Fruit fly (Drosophila melanogaster): Measurements from ENCODE around the gene Acbp5.
A peak's percentile ranks its signal among the peaks of the same experiment; 100 is the strongest.

The Acbp5 gene

DNA sequence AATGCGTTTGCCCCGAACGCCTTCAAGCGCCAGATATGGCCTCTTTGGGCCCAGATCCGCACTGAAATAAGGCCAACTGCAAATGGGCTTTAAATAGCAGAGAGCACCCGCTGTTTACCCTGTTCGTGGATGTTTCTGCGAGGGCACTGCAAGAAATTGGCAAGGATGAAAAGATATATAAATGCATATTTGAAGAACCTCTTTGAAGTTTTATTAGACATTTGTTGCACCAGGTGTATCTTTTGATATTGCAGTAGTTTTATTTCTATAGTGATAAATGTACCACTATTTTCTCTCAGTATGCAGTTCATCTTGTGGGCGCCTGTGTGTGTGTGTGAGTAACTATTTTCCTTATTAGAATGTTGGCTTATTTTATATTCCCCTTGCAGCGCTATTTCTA is 25.1 kb upstream of the Acbp5 start (continued):
- TF ChIP-seq Atf6 (GFP tag; IDR thresholded peaks at IDR 0.05), result peak; percentile 31; the same call in 1 of the 2 replicates
- TF ChIP-seq zen (tag; optimal IDR thresholded peaks at IDR 0.05), result peak; percentile 20
- no peak for TF ChIP-seq Mad (GFP tag; optimal IDR thresholded peaks at IDR 0.05)
- peak in 1 of 2 experiments; percentile 8 for TF ChIP-seq dpn (GFP tag; optimal IDR thresholded peaks at IDR 0.05)
- no peak for TF ChIP-seq CG2129 (GFP tag; IDR thresholded peaks at IDR 0.05; ENCODE audit: partially characterized antibody)
- peak; percentile 24 for TF ChIP-seq CG18599 (GFP tag; optimal IDR thresholded peaks at IDR 0.05)
- TF ChIP-seq CG15269 (tag; optimal IDR thresholded peaks at IDR 0.05), result peak; percentile 19
- TF ChIP-seq CG2120 (GFP tag; optimal IDR thresholded peaks at IDR 0.05), result peak; percentile 4
- peak; percentile 76 for TF ChIP-seq Xrp1 (GFP tag; IDR thresholded peaks at IDR 0.05)
- TF ChIP-seq ttk (GFP tag; IDR thresholded peaks at IDR 0.05), result peak; percentile 67
- peak; percentile 54; the same call in 1 of the 3 replicates for TF ChIP-seq Mrtf (GFP tag; IDR thresholded peaks at IDR 0.05)
- no peak for TF ChIP-seq Dp (GFP tag; optimal IDR thresholded peaks at IDR 0.05)
- peak; percentile 1 for TF ChIP-seq az2 (GFP tag; optimal IDR thresholded peaks at IDR 0.05)
- TF ChIP-seq Rfx (GFP tag; IDR thresholded peaks at IDR 0.05), result peak; percentile 61
- TF ChIP-seq CG9727 (GFP tag; optimal IDR thresholded peaks at IDR 0.05), result peak; percentile 20
- 0 out of 2 replicates have a peak, but pooled peaks have one; percentile 24 for TF ChIP-seq CG14014 (GFP tag; IDR thresholded peaks at IDR 0.05)
- no peak for TF ChIP-seq lov (optimal IDR thresholded peaks at IDR 0.05)
- TF ChIP-seq lov (GFP tag; IDR thresholded peaks at IDR 0.05), result peak; percentile 63; the same call in 2 of the 3 replicates
- TF ChIP-seq CG14667 (GFP tag; IDR thresholded peaks at IDR 0.05), result peak; percentile 61
- TF ChIP-seq CG9215 (GFP tag; IDR thresholded peaks at IDR 0.05), result peak; percentile 39; the same call in 1 of the 2 replicates
- TF ChIP-seq Med (GFP tag), result peak; percentile 55
- TF ChIP-seq ara (GFP tag; IDR thresholded peaks at IDR 0.05), result peak; percentile 73
- TF ChIP-seq maf-S (GFP tag; optimal IDR thresholded peaks at IDR 0.05), result no peak
- peak; percentile 22 for TF ChIP-seq ind (GFP tag; optimal IDR thresholded peaks at IDR 0.05)
- peak; percentile 47; the same call in 1 of the 3 replicates for TF ChIP-seq Dbx (GFP tag; IDR thresholded peaks at IDR 0.05)
- 0 out of 2 replicates have a peak, but pooled peaks have one; percentile 16 for TF ChIP-seq Taf1 (GFP tag; IDR thresholded peaks at IDR 0.05)
- no peak for TF ChIP-seq HmgZ (tag; optimal IDR thresholded peaks at IDR 0.05)
- no peak for TF ChIP-seq Doc2 (GFP tag; IDR thresholded peaks at IDR 0.05)
- TF ChIP-seq CG14050 (GFP tag; IDR thresholded peaks at IDR 0.05), result peak; percentile 40; the same call in 1 of the 3 replicates
- TF ChIP-seq Bdp1 (GFP tag; optimal IDR thresholded peaks at IDR 0.05), result no peak
- no peak for TF ChIP-seq Lpt (GFP tag; optimal IDR thresholded peaks at IDR 0.05)
- peak; percentile 74 for TF ChIP-seq CG32532 (GFP tag; IDR thresholded peaks at IDR 0.05)
- peak; percentile 64 for TF ChIP-seq slbo (GFP tag; IDR thresholded peaks at IDR 0.05)
- no peak for TF ChIP-seq toy (GFP tag; IDR thresholded peaks at IDR 0.05)
- TF ChIP-seq Atf3 (GFP tag; optimal IDR thresholded peaks at IDR 0.05), result no peak
- no peak for TF ChIP-seq Eip74EF (GFP tag; optimal IDR thresholded peaks at IDR 0.05)
- peak; percentile 66 for TF ChIP-seq ranshi (GFP tag; IDR thresholded peaks at IDR 0.05)
- TF ChIP-seq CG32772 (GFP tag; IDR thresholded peaks at IDR 0.05), result peak; percentile 75
- TF ChIP-seq CG10979 (tag; optimal IDR thresholded peaks at IDR 0.05), result no peak
- peak; percentile 49; the same call in 1 of the 2 replicates for TF ChIP-seq CG9932 (GFP tag; IDR thresholded peaks at IDR 0.05)
- TF ChIP-seq CoRest (tag; optimal IDR thresholded peaks at IDR 0.05), result peak; percentile 1
- TF ChIP-seq CG15601 (tag; optimal IDR thresholded peaks at IDR 0.05), result no peak
- peak; percentile 85 for TF ChIP-seq ci (GFP tag; IDR thresholded peaks at IDR 0.05)
- no peak for TF ChIP-seq jing (GFP tag; optimal IDR thresholded peaks at IDR 0.05)

Data from whole organism, embryonic.